Worm (Caenorhabditis elegans) whole organism, L2 larva: Measurements from ENCODE around the gene T28D6.6.

Source experiments
- F13H6.1 ChIP-seq: sonication (generic microtip); optimal IDR thresholded peaks from 2 replicates; lab custom pipeline; 2016; ENCODE audit warnings: missing genetic modification characterization, missing compliant biosample characterization
- ama-1 ChIP-seq: fragments of 150-350 bp; optimal IDR thresholded peaks from 2 replicates; lab custom pipeline; 2018; ENCODE audit warnings: inconsistent platforms
- blmp-1 ChIP-seq: sonication (generic microtip); optimal IDR thresholded peaks from 2 replicates; lab custom pipeline; 2017; ENCODE audit warnings: missing genetic modification characterization, mild to moderate bottlenecking, missing compliant biosample characterization, antibody characterized with exemption, moderate library complexity; ENCODE audit not compliant: insufficient read depth
- ceh-16 ChIP-seq: fragments of 150-350 bp; optimal IDR thresholded peaks from 2 replicates; lab custom pipeline; 2014; ENCODE audit warnings: missing biosample characterization, missing genetic modification characterization
- ceh-82 ChIP-seq: fragments of 150-350 bp; optimal IDR thresholded peaks from 2 replicates; lab custom pipeline; 2014; ENCODE audit warnings: missing biosample characterization, missing genetic modification characterization
- fos-1 ChIP-seq: fragments of 150-350 bp; optimal IDR thresholded peaks from 2 replicates; lab custom pipeline; 2014; ENCODE audit warnings: missing biosample characterization, missing genetic modification characterization
- lin-13 ChIP-seq: fragments of 150-350 bp; optimal IDR thresholded peaks from 2 replicates; lab custom pipeline; 2014; ENCODE audit warnings: missing biosample characterization, missing genetic modification reagents, missing genetic modification characterization
- peb-1 ChIP-seq: fragments of 150-350 bp; optimal IDR thresholded peaks from 2 replicates; lab custom pipeline; 2014; ENCODE audit warnings: missing biosample characterization, missing genetic modification characterization
- sem-4 ChIP-seq: fragments of 150-350 bp; optimal IDR thresholded peaks from 2 replicates; lab custom pipeline; 2014; ENCODE audit warnings: missing biosample characterization, missing genetic modification reagents, missing genetic modification characterization
- skn-1 ChIP-seq: sonication (generic microtip); optimal IDR thresholded peaks from 2 replicates; lab custom pipeline; 2017; ENCODE audit warnings: missing biosample characterization, missing genetic modification characterization
- sma-3 ChIP-seq: sonication (generic microtip); optimal IDR thresholded peaks from 2 replicates; lab custom pipeline; 2016; ENCODE audit warnings: missing genetic modification reagents, missing genetic modification characterization, missing compliant biosample characterization
- snpc-4 ChIP-seq: fragments of 150-350 bp; optimal IDR thresholded peaks from 2 replicates; lab custom pipeline; 2014; ENCODE audit warnings: missing biosample characterization, missing genetic modification characterization
- unc-39 ChIP-seq: fragments of 150-350 bp; optimal IDR thresholded peaks from 2 replicates; lab custom pipeline; 2014; ENCODE audit warnings: missing biosample characterization, missing genetic modification characterization

DNA sequence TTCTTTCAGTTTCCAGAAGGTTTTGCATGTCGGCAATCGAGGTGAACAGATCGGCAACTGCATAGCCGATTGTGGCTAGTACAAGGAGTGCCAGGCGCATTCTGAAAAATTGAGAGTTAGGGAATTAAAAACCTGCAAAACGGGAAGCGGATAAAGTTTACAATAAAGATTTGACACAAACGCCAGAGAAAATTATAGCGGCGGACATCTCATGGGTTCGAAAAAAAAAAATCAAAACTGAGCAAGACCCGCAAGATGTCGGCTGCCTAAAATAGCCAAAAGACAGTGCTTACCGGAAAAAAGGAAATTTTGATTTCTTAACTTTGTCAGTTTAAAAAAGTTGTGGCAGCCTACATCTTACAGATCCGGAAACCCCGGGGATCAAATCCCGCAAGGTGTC is 35.0 kb upstream of the T28D6.6 start, which contains the start of gene dpy-18:
- no peak for TF ChIP-seq peb-1 (tag; lab: Kevin White, UChicago)
- no peak for TF ChIP-seq ceh-16
- no peak for TF ChIP-seq lin-13 (GFP tag; lab: Kevin White, UChicago)
- no peak for TF ChIP-seq sma-3 (GFP tag; lab: Kevin White, UChicago)
- TF ChIP-seq fos-1 (tag; lab: Kevin White, UChicago): no peak
- TF ChIP-seq F13H6.1: no peak
- no peak for TF ChIP-seq snpc-4 (tag; lab: Kevin White, UChicago)
- TF ChIP-seq unc-39: no peak
- TF ChIP-seq ceh-82: no peak
- no peak for TF ChIP-seq ama-1
- TF ChIP-seq sem-4 (tag; lab: Kevin White, UChicago): no peak
- TF ChIP-seq skn-1 (tag; lab: Kevin White, UChicago): no peak
- TF ChIP-seq blmp-1 (tag; lab: Kevin White, UChicago): no peak
